Worm (Caenorhabditis elegans) whole organism, L2 larva: ENCODE measurements around the gene ctsa-1.2.

Experiments
- R02D3.7 ChIP-seq: fragments of 150-350 bp; optimal IDR thresholded peaks from 2 replicates; lab custom pipeline; 2014; ENCODE audit warnings: missing biosample characterization, missing genetic modification characterization
- aly-2 ChIP-seq: fragments of 150-350 bp; optimal IDR thresholded peaks from 2 replicates; lab custom pipeline; 2014; ENCODE audit warnings: missing biosample characterization, missing genetic modification characterization
- blmp-1 ChIP-seq: sonication (generic microtip); optimal IDR thresholded peaks from 2 replicates; lab custom pipeline; 2017; ENCODE audit warnings: missing genetic modification characterization, mild to moderate bottlenecking, missing compliant biosample characterization, antibody characterized with exemption, moderate library complexity; ENCODE audit not compliant: insufficient read depth
- egl-27 ChIP-seq: sonication (generic microtip); optimal IDR thresholded peaks from 3 replicates; lab custom pipeline; 2017; ENCODE audit warnings: missing biosample characterization, missing genetic modification reagents, missing genetic modification characterization
- elt-1 ChIP-seq: fragments of 150-350 bp; optimal IDR thresholded peaks from 2 replicates; lab custom pipeline; 2014; ENCODE audit warnings: missing biosample characterization, missing genetic modification characterization
- lin-11 ChIP-seq: fragments of 150-350 bp; sonication (generic microtip); optimal IDR thresholded peaks from 2 replicates; lab custom pipeline; 2014; ENCODE audit warnings: missing biosample characterization, missing genetic modification characterization, inconsistent platforms, mixed read lengths
- lsy-2 ChIP-seq, 2 experiments: fragments of 150-350 bp in 1 of 2; sonication (generic microtip) in 1 of 2; optimal IDR thresholded peaks; 2 replicates each; lab custom pipeline; 2014 to 2017; ENCODE audit warnings: missing biosample characterization in 2 of 2, missing genetic modification characterization in 2 of 2
- nhr-21 ChIP-seq: fragments of 150-350 bp; optimal IDR thresholded peaks from 2 replicates; lab custom pipeline; 2014; ENCODE audit warnings: missing biosample characterization, missing genetic modification characterization
- nhr-237 ChIP-seq: fragments of 150-350 bp; optimal IDR thresholded peaks from 2 replicates; lab custom pipeline; 2014; ENCODE audit warnings: missing biosample characterization, missing genetic modification characterization
- nhr-6 ChIP-seq: fragments of 150-350 bp; optimal IDR thresholded peaks from 2 replicates; lab custom pipeline; 2014; ENCODE audit warnings: missing biosample characterization, missing genetic modification characterization
- snpc-4 ChIP-seq: fragments of 150-350 bp; optimal IDR thresholded peaks from 2 replicates; lab custom pipeline; 2014; ENCODE audit warnings: missing biosample characterization, missing genetic modification characterization
- unc-39 ChIP-seq: fragments of 150-350 bp; optimal IDR thresholded peaks from 2 replicates; lab custom pipeline; 2014; ENCODE audit warnings: missing biosample characterization, missing genetic modification characterization
- unc-62 ChIP-seq: fragments of 150-350 bp; optimal IDR thresholded peaks from 2 replicates; lab custom pipeline; 2014; ENCODE audit warnings: missing biosample characterization, missing genetic modification reagents, missing genetic modification characterization

DNA sequence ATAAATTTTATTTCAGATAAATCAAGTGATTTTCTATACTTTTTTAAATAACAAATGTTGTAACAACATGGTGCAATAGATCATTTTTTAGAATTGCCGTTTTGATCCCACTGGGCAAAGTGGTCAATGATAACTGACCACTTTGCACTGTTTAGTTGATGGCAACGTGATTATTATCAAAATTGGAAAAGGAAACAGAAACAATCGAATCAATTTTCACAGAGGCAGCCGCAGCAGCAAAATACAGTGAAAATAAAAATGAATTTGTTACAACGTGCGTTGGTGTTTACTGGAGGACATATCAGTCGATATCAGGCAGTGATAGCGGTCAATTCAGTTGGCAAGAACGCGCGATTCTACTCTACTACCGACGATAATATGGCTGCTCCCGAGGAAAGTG lies 33.4 kb upstream of the ctsa-1.2 start, which contains the start of gene VF13D12L.3:
- TF ChIP-seq snpc-4 (tag; lab: Kevin White, UChicago) (no peak), nhr-21 (tag; lab: Kevin White, UChicago) (no peak), R02D3.7 (no peak), unc-62 (GFP tag; lab: Kevin White, UChicago) (no peak), lin-11 (no peak), aly-2 (no peak), nhr-6 (tag; lab: Kevin White, UChicago) (no peak), unc-39 (tag; lab: Kevin White, UChicago) (no peak), lsy-2 (tag; optimal IDR thresholded peaks at IDR 0.05; lab: Kevin White, UChicago) (no peak), nhr-237 (tag; lab: Kevin White, UChicago) (no peak), elt-1 (tag; lab: Kevin White, UChicago) (no peak), blmp-1 (tag; lab: Kevin White, UChicago) (peak; percentile 2), egl-27 (tag; lab: Kevin White, UChicago) (no peak)
